Fruit fly (Drosophila melanogaster) whole organism, pupa: ENCODE data around the gene TwdlW.

Experiments
- CG13204 ChIP-seq: fragments of 200-800 bp; sonication (Bioruptor generic); optimal IDR thresholded peaks from 2 replicates; lab custom pipeline; 2018; ENCODE audit warnings: missing biosample characterization, mild to moderate bottlenecking, missing genetic modification characterization, moderate library complexity
- CG14655 ChIP-seq: fragments of 200-800 bp; sonication (Bioruptor generic); optimal IDR thresholded peaks from 3 replicates; lab custom pipeline; 2017; ENCODE audit warnings: mild to moderate bottlenecking, missing biosample characterization, missing genetic modification reagents, missing genetic modification characterization
- CG15710 ChIP-seq: fragments of 200-800 bp; sonication (Bioruptor generic); optimal IDR thresholded peaks from 2 replicates; lab custom pipeline; 2018; ENCODE audit warnings: missing biosample characterization, mild to moderate bottlenecking, missing genetic modification characterization, moderate library complexity
- CG17806 ChIP-seq: fragments of 200-800 bp; sonication (Bioruptor generic); optimal IDR thresholded peaks from 2 replicates; lab custom pipeline; 2018; ENCODE audit warnings: missing biosample characterization, mild to moderate bottlenecking, missing genetic modification characterization, moderate library complexity
- CG32121 ChIP-seq: fragments of 200-800 bp; sonication (Bioruptor generic); IDR thresholded peaks from 2 replicates; pipeline ENCODE4 v1.3.6; 2022; ENCODE audit warnings: missing biosample characterization, missing genetic modification characterization
- CG8301 ChIP-seq: fragments of 200-800 bp; sonication (Bioruptor generic); optimal IDR thresholded peaks from 2 replicates; lab custom pipeline; 2018; ENCODE audit warnings: missing biosample characterization, mild to moderate bottlenecking, missing genetic modification characterization
- Snoo ChIP-seq: fragments of 200-800 bp; sonication (Bioruptor generic); optimal IDR thresholded peaks from 3 replicates; lab custom pipeline; 2017; ENCODE audit warnings: missing biosample characterization, mild to moderate bottlenecking, missing genetic modification characterization, inconsistent platforms
- gl ChIP-seq: fragments of 200-800 bp; sonication (Bioruptor generic); optimal IDR thresholded peaks from 2 replicates; lab custom pipeline; 2018; ENCODE audit warnings: missing biosample characterization, mild to moderate bottlenecking, missing genetic modification characterization

DNA sequence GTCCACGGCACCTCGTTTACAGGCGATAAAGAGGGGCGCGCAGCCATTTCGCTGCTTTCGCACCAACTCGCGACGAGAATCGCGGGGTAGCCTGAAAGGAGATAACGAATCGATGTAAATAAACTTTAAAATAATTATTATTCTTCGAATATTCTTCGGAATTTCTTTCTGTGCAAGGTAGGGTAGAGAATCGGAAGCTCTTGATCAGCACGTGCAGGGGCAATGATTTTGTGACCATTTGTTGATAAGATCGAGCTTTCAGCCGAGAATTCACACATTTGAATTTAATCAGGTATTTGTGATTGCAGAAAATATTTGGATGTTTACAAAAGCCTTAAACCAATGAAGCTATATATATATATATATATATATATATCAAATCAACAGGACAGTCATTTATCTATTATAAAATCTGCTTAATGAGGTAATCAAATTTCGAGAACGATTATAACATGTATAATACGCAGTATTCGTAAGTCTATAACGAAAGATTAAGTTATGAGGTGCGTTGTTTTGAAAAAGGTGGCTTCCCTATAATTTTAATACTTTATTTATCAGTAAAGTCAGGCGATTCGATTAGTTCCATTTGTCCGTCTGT is 5.5 kb upstream of the TwdlW start:
- TF ChIP-seq CG14655 (GFP tag; lab: Kevin White, UChicago): no peak
- TF ChIP-seq CG17806 (tag; lab: Kevin White, UChicago): no peak
- no peak for TF ChIP-seq gl (tag; lab: Kevin White, UChicago)
- no peak for TF ChIP-seq CG8301 (tag; lab: Kevin White, UChicago)
- no peak for TF ChIP-seq Snoo (tag; lab: Kevin White, UChicago)
- no peak for TF ChIP-seq CG32121 (GFP tag; lab: Robert Waterston, UW)
- no peak for TF ChIP-seq CG13204
- TF ChIP-seq CG15710 (tag; lab: Kevin White, UChicago): no peak
